Fruit fly (Drosophila melanogaster): ENCODE results near the gene Prx6a.

Gene Prx6a

DNA sequence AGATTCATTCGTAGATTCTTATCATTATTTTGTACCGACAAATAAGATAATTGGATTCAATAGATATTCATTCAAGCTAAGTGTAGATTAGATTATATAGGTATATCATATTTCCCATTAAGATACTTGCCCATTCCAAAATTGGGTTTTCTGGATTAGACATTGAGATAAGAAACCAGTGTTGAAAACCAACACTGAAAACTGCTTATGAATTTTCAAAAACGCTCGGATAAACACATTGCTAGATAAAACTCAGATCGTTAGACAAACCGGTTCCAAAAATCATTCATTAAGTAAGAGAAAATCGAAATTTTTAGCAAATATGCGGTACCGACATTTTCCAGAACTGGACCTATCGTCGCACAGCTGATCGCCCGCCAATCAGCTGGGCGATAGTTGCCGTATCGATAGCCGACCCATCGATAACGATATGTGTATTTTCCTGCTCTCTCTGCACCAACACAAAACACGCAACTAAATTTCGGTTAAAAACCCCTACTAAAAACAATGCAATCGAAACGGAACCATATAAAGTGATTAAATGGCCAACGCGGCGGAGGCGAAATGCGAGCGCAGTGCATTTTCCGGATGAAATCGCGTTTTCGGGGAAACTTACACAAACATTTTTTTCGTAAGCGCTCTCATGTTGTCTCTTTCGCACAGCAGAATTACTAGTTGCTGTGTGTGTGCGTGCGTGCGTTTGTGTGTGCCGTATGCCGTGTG, 7.6 kb upstream of the Prx6a start, which contains the start of the genes NTPase and lilli (continued):
- TF ChIP-seq vri (GFP tag; optimal IDR thresholded peaks at IDR 0.05) = peak; percentile 8
- peak in 1 of 2 experiments; percentile 16 for TF ChIP-seq ss (GFP tag; optimal IDR thresholded peaks at IDR 0.05)
- TF ChIP-seq CG16779 (tag; optimal IDR thresholded peaks at IDR 0.05) = peak; percentile 19
- TF ChIP-seq CG3032 (tag; optimal IDR thresholded peaks at IDR 0.05) = no peak
- TF ChIP-seq CG7368 (GFP tag; optimal IDR thresholded peaks at IDR 0.05) = peak; percentile 56
- peak; percentile 46 for TF ChIP-seq achi (GFP tag; optimal IDR thresholded peaks at IDR 0.05)
- TF ChIP-seq Blimp-1 (GFP tag; optimal IDR thresholded peaks at IDR 0.05) = no peak
- peak; percentile 42 for TF ChIP-seq Met (GFP tag; optimal IDR thresholded peaks at IDR 0.05)
- TF ChIP-seq CG32006 (GFP tag; optimal IDR thresholded peaks at IDR 0.05) = no peak
- TF ChIP-seq CG31627 (GFP tag; optimal IDR thresholded peaks at IDR 0.05) = peak; percentile 72
- TF ChIP-seq CG6792 (GFP tag; optimal IDR thresholded peaks at IDR 0.05) = peak; percentile 35
- 0 out of 2 replicates have a peak, but pooled peaks have one; percentile 10 for TF ChIP-seq CG11294 (GFP tag; IDR thresholded peaks at IDR 0.05)
- peak; percentile 65 for TF ChIP-seq CG6163 (GFP tag; IDR thresholded peaks at IDR 0.05)
- TF ChIP-seq CG11902 (GFP tag; optimal IDR thresholded peaks at IDR 0.05) = peak; percentile 20
- no peak for TF ChIP-seq CG8119 (GFP tag; IDR thresholded peaks at IDR 0.05)
- TF ChIP-seq dac (GFP tag; optimal IDR thresholded peaks at IDR 0.05) = no peak
- no peak for TF ChIP-seq CG4318 (GFP tag; optimal IDR thresholded peaks at IDR 0.05)
- no peak for TF ChIP-seq spab (GFP tag; optimal IDR thresholded peaks at IDR 0.05)
- TF ChIP-seq pdm3 (GFP tag; optimal IDR thresholded peaks at IDR 0.05) = peak; percentile 57
- peak; percentile 59 for TF ChIP-seq CG8319 (GFP tag; optimal IDR thresholded peaks at IDR 0.05)
- peak; percentile 59 for TF ChIP-seq eg (GFP tag; IDR thresholded peaks at IDR 0.05)
- TF ChIP-seq CG6854 (GFP tag; optimal IDR thresholded peaks at IDR 0.05) = no peak
- TF ChIP-seq CG1621 (tag; optimal IDR thresholded peaks at IDR 0.05) = no peak
- peak; percentile 62 for TF ChIP-seq acj6 (GFP tag; optimal IDR thresholded peaks at IDR 0.05)
- TF ChIP-seq CG10631 (GFP tag; optimal IDR thresholded peaks at IDR 0.05) = peak; percentile 73
- TF ChIP-seq Eip75B (GFP tag; optimal IDR thresholded peaks at IDR 0.05) = peak; percentile 32
- TF ChIP-seq svp (GFP tag) = peak; percentile 35
- peak; percentile 56 for TF ChIP-seq OdsH (GFP tag; optimal IDR thresholded peaks at IDR 0.05)
- peak; percentile 61 for TF ChIP-seq cyc (GFP tag; optimal IDR thresholded peaks at IDR 0.05)
- TF ChIP-seq lz (GFP tag; optimal IDR thresholded peaks at IDR 0.05) = peak; percentile 67
- no peak for TF ChIP-seq Lpt (GFP tag; optimal IDR thresholded peaks at IDR 0.05)

DNA sequence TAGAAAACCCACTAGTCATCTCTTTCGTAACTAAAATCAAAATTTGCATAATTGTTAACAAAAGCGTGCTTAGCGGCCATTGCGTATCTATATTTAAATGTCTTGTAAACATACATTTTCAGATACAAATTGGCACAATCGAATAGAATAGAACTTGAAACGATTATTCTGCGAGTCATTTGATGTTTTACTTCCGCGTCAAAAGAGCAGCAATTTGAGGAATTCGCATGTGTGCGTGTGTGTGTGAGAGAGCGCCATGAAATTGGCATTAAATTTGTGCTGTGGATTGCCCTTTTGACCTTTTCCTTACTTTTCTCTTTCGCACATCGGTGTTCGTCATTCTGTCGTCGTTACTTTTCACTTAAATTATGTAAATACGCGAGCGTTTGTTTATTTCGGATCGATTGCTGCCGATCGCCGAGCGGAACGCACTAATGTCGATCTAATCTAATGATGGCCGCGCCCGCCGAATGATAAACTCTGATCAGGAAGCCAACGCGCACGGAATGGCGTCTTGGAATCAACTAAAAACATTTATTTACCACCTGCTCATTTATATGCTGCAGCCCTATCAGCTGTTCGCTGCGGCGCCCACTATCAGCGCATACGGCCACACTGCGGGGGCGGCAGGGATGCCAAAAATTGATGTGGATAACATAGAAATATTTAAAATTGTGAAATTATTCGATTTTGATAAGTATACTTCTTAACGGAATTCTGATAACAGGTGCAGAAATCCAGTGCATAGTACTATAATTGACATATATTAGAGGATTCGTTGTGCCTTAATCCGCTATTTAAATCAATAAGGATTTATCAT, 6.9 kb upstream of the Prx6a start:
- TF ChIP-seq Gug (GFP tag; IDR thresholded peaks at IDR 0.05) = no peak
- TF ChIP-seq CG7368 (GFP tag; optimal IDR thresholded peaks at IDR 0.05) = no peak
- peak; percentile 6 to 20 for TF ChIP-seq ss (GFP tag; optimal IDR thresholded peaks at IDR 0.05)
- no peak for TF ChIP-seq CG16779 (tag; optimal IDR thresholded peaks at IDR 0.05)
- peak; percentile 53; the same call in 1 of the 3 replicates for TF ChIP-seq CG6163 (GFP tag; IDR thresholded peaks at IDR 0.05)
- TF ChIP-seq topi (GFP tag; optimal IDR thresholded peaks at IDR 0.05) = no peak
- no peak for TF ChIP-seq cyc (GFP tag; optimal IDR thresholded peaks at IDR 0.05)
- TF ChIP-seq CG6792 (GFP tag; optimal IDR thresholded peaks at IDR 0.05) = no peak
- TF ChIP-seq Sox102F (GFP tag; optimal IDR thresholded peaks at IDR 0.05) = no peak
- no peak for TF ChIP-seq lz (GFP tag; optimal IDR thresholded peaks at IDR 0.05)
- peak; percentile 8 for TF ChIP-seq dsx (GFP tag; optimal IDR thresholded peaks at IDR 0.05; ENCODE audit: poor library complexity, severe bottlenecking)
- TF ChIP-seq vri (GFP tag; optimal IDR thresholded peaks at IDR 0.05) = peak; percentile 40
- no peak for TF ChIP-seq CG11902 (GFP tag; optimal IDR thresholded peaks at IDR 0.05)
- TF ChIP-seq CG3032 (tag; optimal IDR thresholded peaks at IDR 0.05) = peak; percentile 28
- TF ChIP-seq CG11294 (GFP tag; IDR thresholded peaks at IDR 0.05) = 0 out of 2 replicates have a peak, but pooled peaks have one; percentile 32
- peak; percentile 13 for TF ChIP-seq net (GFP tag; optimal IDR thresholded peaks at IDR 0.05)
- TF ChIP-seq CG9139 (GFP tag; optimal IDR thresholded peaks at IDR 0.05) = no peak
- TF ChIP-seq CG32006 (GFP tag; optimal IDR thresholded peaks at IDR 0.05) = peak; percentile 43
- no peak for TF ChIP-seq Eip93F (GFP tag; optimal IDR thresholded peaks at IDR 0.05)
- TF ChIP-seq CG1621 (tag; optimal IDR thresholded peaks at IDR 0.05) = peak; percentile 3
- no peak for TF ChIP-seq Eip78C (GFP tag)
- TF ChIP-seq esn (GFP tag; optimal IDR thresholded peaks at IDR 0.05) = no peak
- peak; percentile 92 for TF ChIP-seq svp (GFP tag)
- peak; percentile 53 for TF ChIP-seq fkh (GFP tag; optimal IDR thresholded peaks at IDR 0.05)
- peak; percentile 61 for TF ChIP-seq CG6854 (GFP tag; optimal IDR thresholded peaks at IDR 0.05)
- TF ChIP-seq CG6808 (GFP tag; optimal IDR thresholded peaks at IDR 0.05) = no peak
- no peak for TF ChIP-seq Hr38 (GFP tag; optimal IDR thresholded peaks at IDR 0.05)
- TF ChIP-seq OdsH (GFP tag; optimal IDR thresholded peaks at IDR 0.05) = no peak
- 0 out of 3 replicates have a peak, but pooled peaks have one; percentile 48 for TF ChIP-seq eg (GFP tag; IDR thresholded peaks at IDR 0.05)
- TF ChIP-seq CG15336 (GFP tag; IDR thresholded peaks at IDR 0.05) = no peak; the same call in 1 of the 2 replicates
- TF ChIP-seq CG6276 (GFP tag; optimal IDR thresholded peaks at IDR 0.05) = peak; percentile 7
